Fruit fly (Drosophila melanogaster) whole organism, embryonic: Measurements from ENCODE around the gene slow.
A peak's percentile ranks its signal among the peaks of the same experiment; 100 is the strongest.

Experiments
- Atf6 ChIP-seq: fragments of 200-800 bp; sonication (Bioruptor generic); IDR thresholded peaks from 2 replicates; pipeline ENCODE4 v1.3.6; 2022; ENCODE audit warnings: missing biosample characterization, missing genetic modification characterization
- B-H1 ChIP-seq: fragments of 200-800 bp; sonication (Bioruptor generic); IDR thresholded peaks from 3 replicates; pipeline ENCODE4 v1.3.6; 2022; ENCODE audit warnings: missing biosample characterization, missing genetic modification characterization
- CG10565 ChIP-seq: fragments of 200-800 bp; sonication (Bioruptor generic); optimal IDR thresholded peaks from 3 replicates; lab custom pipeline; 2016; ENCODE audit warnings: missing biosample characterization, mild to moderate bottlenecking, missing genetic modification characterization
- CG10654 ChIP-seq: fragments of 200-800 bp; sonication (Bioruptor generic); optimal IDR thresholded peaks from 2 replicates; lab custom pipeline; 2016; ENCODE audit warnings: missing biosample characterization, missing genetic modification characterization
- CG11723 ChIP-seq: fragments of 200-800 bp; sonication (Bioruptor generic); optimal IDR thresholded peaks from 2 replicates; lab custom pipeline; 2017; ENCODE audit warnings: missing biosample characterization, mild to moderate bottlenecking, missing genetic modification characterization
- CG12071 ChIP-seq: fragments of 200-800 bp; sonication (Bioruptor generic); optimal IDR thresholded peaks from 3 replicates; lab custom pipeline; 2018; ENCODE audit warnings: missing biosample characterization, mild to moderate bottlenecking, missing genetic modification characterization
- CG12155 ChIP-seq: fragments of 200-800 bp; sonication (Bioruptor generic); optimal IDR thresholded peaks from 3 replicates; lab custom pipeline; 2016; ENCODE audit warnings: missing biosample characterization, missing genetic modification characterization
- CG1233 ChIP-seq: fragments of 200-800 bp; sonication (Bioruptor generic); optimal IDR thresholded peaks from 4 replicates; lab custom pipeline; 2018; ENCODE audit warnings: missing biosample characterization, mild to moderate bottlenecking, missing genetic modification characterization
- CG12744 ChIP-seq: fragments of 200-800 bp; sonication (Bioruptor generic); optimal IDR thresholded peaks from 2 replicates; lab custom pipeline; 2016; ENCODE audit warnings: missing biosample characterization, missing genetic modification characterization
- CG14441 ChIP-seq: fragments of 200-800 bp; sonication (Bioruptor generic); IDR thresholded peaks from 2 replicates; pipeline ENCODE4 v1.3.6; 2022; ENCODE audit warnings: missing biosample characterization, missing genetic modification characterization
- CG14860 ChIP-seq: fragments of 200-800 bp; sonication (Bioruptor generic); IDR thresholded peaks from 3 replicates; pipeline ENCODE4 v1.3.6; 2022; ENCODE audit warnings: missing biosample characterization, missing genetic modification characterization; ENCODE audit not compliant: partially characterized antibody
- CG15011 ChIP-seq: fragments of 200-800 bp; sonication (Bioruptor generic); optimal IDR thresholded peaks from 3 replicates; lab custom pipeline; 2018; ENCODE audit warnings: missing biosample characterization, mild to moderate bottlenecking, missing genetic modification characterization
- CG15073 ChIP-seq: fragments of 200-800 bp; sonication (Bioruptor generic); optimal IDR thresholded peaks from 2 replicates; lab custom pipeline; 2016; ENCODE audit warnings: missing biosample characterization, missing genetic modification characterization
- CG18764 ChIP-seq: fragments of 200-800 bp; sonication (Bioruptor generic); optimal IDR thresholded peaks from 3 replicates; lab custom pipeline; 2016; ENCODE audit warnings: missing biosample characterization, missing genetic modification characterization
- CG3407 ChIP-seq: fragments of 200-800 bp; sonication (Bioruptor generic); optimal IDR thresholded peaks from 2 replicates; lab custom pipeline; 2018; ENCODE audit warnings: missing biosample characterization, mild to moderate bottlenecking, missing genetic modification characterization
- CG43689 ChIP-seq: fragments of 200-800 bp; sonication (Bioruptor generic); IDR thresholded peaks from 2 replicates; pipeline ENCODE4 v1.3.6; 2022; ENCODE audit warnings: missing biosample characterization, missing genetic modification characterization
- CG4424 ChIP-seq: fragments of 200-800 bp; sonication (Bioruptor generic); optimal IDR thresholded peaks from 3 replicates; lab custom pipeline; 2016; ENCODE audit warnings: missing biosample characterization, missing genetic modification characterization
- CG4730 ChIP-seq: fragments of 200-800 bp; sonication (Bioruptor generic); IDR thresholded peaks from 2 replicates; pipeline ENCODE4 v1.3.6; 2022; ENCODE audit warnings: missing biosample characterization, missing genetic modification characterization
- CG6175 ChIP-seq: fragments of 200-800 bp; sonication (Bioruptor generic); IDR thresholded peaks from 3 replicates; pipeline ENCODE4 v1.3.6; 2022; ENCODE audit warnings: missing biosample characterization, missing genetic modification characterization
- CG6683 ChIP-seq: fragments of 200-800 bp; sonication (Bioruptor generic); optimal IDR thresholded peaks from 2 replicates; lab custom pipeline; 2017; ENCODE audit warnings: missing biosample characterization, mild to moderate bottlenecking, missing genetic modification characterization, missing genetic modification reagents
- CG7987 ChIP-seq: fragments of 200-800 bp; sonication (Bioruptor generic); optimal IDR thresholded peaks from 2 replicates; lab custom pipeline; 2018; ENCODE audit warnings: missing biosample characterization, mild to moderate bottlenecking, missing genetic modification characterization, moderate library complexity
- CG8765 ChIP-seq: fragments of 200-800 bp; sonication (Bioruptor generic); IDR thresholded peaks from 2 replicates; pipeline ENCODE4 v1.3.6; 2022; ENCODE audit warnings: missing biosample characterization, missing genetic modification characterization
- CG9876 ChIP-seq: fragments of 200-800 bp; sonication (Bioruptor generic); optimal IDR thresholded peaks from 2 replicates; lab custom pipeline; 2016; ENCODE audit warnings: missing biosample characterization, missing genetic modification characterization
- CG9932 ChIP-seq: fragments of 200-800 bp; sonication (Bioruptor generic); IDR thresholded peaks from 2 replicates; pipeline ENCODE4 v1.3.6; 2022; ENCODE audit warnings: missing biosample characterization, missing genetic modification characterization
- Chrac-16 ChIP-seq: fragments of 200-800 bp; sonication (Bioruptor generic); optimal IDR thresholded peaks from 3 replicates; lab custom pipeline; 2016; ENCODE audit warnings: missing biosample characterization, missing genetic modification characterization
- Elba2 ChIP-seq: fragments of 200-800 bp; sonication (Bioruptor generic); optimal IDR thresholded peaks from 3 replicates; lab custom pipeline; 2016; ENCODE audit warnings: missing biosample characterization, missing genetic modification characterization
- HmgD ChIP-seq: fragments of 200-800 bp; sonication (Bioruptor generic); optimal IDR thresholded peaks from 3 replicates; lab custom pipeline; 2016; ENCODE audit warnings: missing biosample characterization, missing genetic modification characterization
- Hr51 ChIP-seq, 2 experiments: fragments of 200-800 bp; sonication (Bioruptor generic); optimal IDR thresholded peaks; 2 replicates in 1 of 2; 3 replicates in 1 of 2; lab custom pipeline; 2016 to 2018; ENCODE audit warnings: missing biosample characterization in 2 of 2, missing genetic modification characterization in 2 of 2, mild to moderate bottlenecking in 1 of 2, moderate library complexity in 1 of 2
- Hsf ChIP-seq: fragments of 200-800 bp; sonication (Bioruptor generic); optimal IDR thresholded peaks from 3 replicates; lab custom pipeline; 2016; ENCODE audit warnings: missing biosample characterization, missing genetic modification characterization
- MESR4 ChIP-seq: fragments of 200-800 bp; sonication (Bioruptor generic); optimal IDR thresholded peaks from 2 replicates; lab custom pipeline; 2018; ENCODE audit warnings: missing biosample characterization, mild to moderate bottlenecking, missing genetic modification characterization, moderate library complexity
- MTF-1 ChIP-seq: fragments of 200-800 bp; sonication (Bioruptor generic); optimal IDR thresholded peaks from 2 replicates; lab custom pipeline; 2018; ENCODE audit warnings: missing biosample characterization, mild to moderate bottlenecking, missing genetic modification characterization, borderline replicate concordance
- Mad ChIP-seq: fragments of 200-800 bp; sonication (Bioruptor generic); optimal IDR thresholded peaks from 2 replicates; lab custom pipeline; 2016; ENCODE audit warnings: missing biosample characterization, missing genetic modification characterization
- Meics ChIP-seq: fragments of 200-800 bp; sonication (Bioruptor generic); optimal IDR thresholded peaks from 2 replicates; lab custom pipeline; 2017; ENCODE audit warnings: missing biosample characterization, mild to moderate bottlenecking, missing genetic modification characterization
- Opbp ChIP-seq: fragments of 200-800 bp; sonication (Bioruptor generic); IDR thresholded peaks from 3 replicates; pipeline ENCODE4 v1.3.6; 2022; ENCODE audit warnings: missing biosample characterization, missing genetic modification characterization; ENCODE audit not compliant: partially characterized antibody
- Ravus ChIP-seq: fragments of 200-800 bp; sonication (Bioruptor generic); IDR thresholded peaks from 2 replicates; pipeline ENCODE4 v1.3.6; 2022; ENCODE audit warnings: missing biosample characterization, missing genetic modification characterization
- Taf1 ChIP-seq: fragments of 200-800 bp; sonication (Bioruptor generic); IDR thresholded peaks from 2 replicates; pipeline ENCODE4 v1.3.6; 2022; ENCODE audit warnings: missing biosample characterization, missing genetic modification characterization
- Xbp1 ChIP-seq: fragments of 200-800 bp; sonication (Bioruptor generic); optimal IDR thresholded peaks from 3 replicates; lab custom pipeline; 2016; ENCODE audit warnings: missing biosample characterization, mild to moderate bottlenecking, missing genetic modification characterization
- bsh ChIP-seq, 2 experiments: fragments of 200-800 bp; sonication (Bioruptor generic); optimal IDR thresholded peaks; 2 replicates each; lab custom pipeline; 2017 to 2018; ENCODE audit warnings: mild to moderate bottlenecking in 2 of 2, missing biosample characterization in 2 of 2, missing genetic modification characterization in 2 of 2, moderate library complexity in 1 of 2
- cad ChIP-seq: fragments of >200 bp; optimal IDR thresholded peaks from 2 replicates; lab custom pipeline; 2017; ENCODE audit warnings: missing biosample characterization, missing genetic modification characterization
- fd102C ChIP-seq: fragments of 200-800 bp; sonication (Bioruptor generic); optimal IDR thresholded peaks from 2 replicates; lab custom pipeline; 2018; ENCODE audit warnings: missing biosample characterization, mild to moderate bottlenecking, missing genetic modification characterization, moderate library complexity
- hth ChIP-seq: fragments of >200 bp; optimal IDR thresholded peaks from 2 replicates; lab custom pipeline; 2017; ENCODE audit warnings: inconsistent platforms
- inv ChIP-seq: fragments of 200-800 bp; sonication (Bioruptor generic); IDR thresholded peaks from 2 replicates; pipeline ENCODE4 v1.3.6; 2022; ENCODE audit warnings: missing biosample characterization, missing genetic modification characterization; ENCODE audit not compliant: partially characterized antibody
- lilli ChIP-seq: fragments of 200-800 bp; sonication (Bioruptor generic); optimal IDR thresholded peaks from 3 replicates; lab custom pipeline; 2016; ENCODE audit warnings: missing biosample characterization, missing genetic modification characterization
- lmd ChIP-seq: fragments of 200-800 bp; sonication (Bioruptor generic); IDR thresholded peaks from 2 replicates; pipeline ENCODE4 v1.3.6; 2022; ENCODE audit warnings: missing biosample characterization, missing genetic modification characterization
- pfk ChIP-seq: fragments of 200-800 bp; sonication (Bioruptor generic); optimal IDR thresholded peaks from 2 replicates; lab custom pipeline; 2018; ENCODE audit warnings: missing biosample characterization, mild to moderate bottlenecking, missing genetic modification characterization, moderate library complexity
- pita ChIP-seq: fragments of 200-800 bp; sonication (Bioruptor generic); optimal IDR thresholded peaks from 2 replicates; lab custom pipeline; 2017; ENCODE audit warnings: missing biosample characterization, mild to moderate bottlenecking, missing genetic modification characterization
- rib ChIP-seq: fragments of 200-800 bp; sonication (Bioruptor generic); IDR thresholded peaks from 2 replicates; pipeline ENCODE4 v1.3.6; 2022; ENCODE audit warnings: missing biosample characterization, missing genetic modification characterization
- row ChIP-seq: fragments of 200-800 bp; sonication (Bioruptor generic); IDR thresholded peaks from 3 replicates; pipeline ENCODE4 v1.3.6; 2022; ENCODE audit warnings: missing biosample characterization, missing genetic modification characterization
- tin ChIP-seq: fragments of 200-800 bp; sonication (Bioruptor generic); optimal IDR thresholded peaks from 3 replicates; lab custom pipeline; 2016; ENCODE audit warnings: missing biosample characterization, missing genetic modification characterization
- tna ChIP-seq: fragments of 200-800 bp; sonication (Bioruptor generic); IDR thresholded peaks from 2 replicates; pipeline ENCODE4 v1.3.6; 2022; ENCODE audit warnings: missing biosample characterization, missing genetic modification characterization; ENCODE audit not compliant: partially characterized antibody
- vnd ChIP-seq: fragments of 200-800 bp; sonication (Bioruptor generic); IDR thresholded peaks from 3 replicates; pipeline ENCODE4 v1.3.6; 2022; ENCODE audit warnings: missing biosample characterization, missing genetic modification characterization; ENCODE audit not compliant: partially characterized antibody
- zfh1 ChIP-seq: fragments of 200-800 bp; sonication (Bioruptor generic); IDR thresholded peaks from 3 replicates; pipeline ENCODE4 v1.3.6; 2022; ENCODE audit warnings: missing biosample characterization, missing genetic modification characterization

The slow gene

DNA sequence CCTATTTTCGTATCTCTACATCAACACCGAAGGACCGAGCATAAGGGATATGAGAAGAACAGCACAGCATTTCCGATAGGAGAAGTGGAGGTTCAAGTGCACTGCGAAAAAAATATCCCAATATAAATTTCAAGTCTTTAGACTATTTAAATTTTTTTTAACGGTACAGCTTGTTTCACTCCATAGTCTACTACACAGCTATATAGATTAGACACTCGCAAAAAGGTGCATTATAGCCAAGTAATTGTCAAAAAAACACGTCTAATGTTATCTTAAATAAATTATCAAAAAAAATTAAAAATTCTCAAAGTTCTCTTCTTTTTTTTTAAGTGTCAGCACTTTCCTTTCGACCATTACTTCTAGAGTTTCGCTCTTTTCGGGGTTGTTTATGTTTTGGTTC is 5.3 kb upstream of the slow start (continued):
- no peak for TF ChIP-seq HmgD (GFP tag; lab: Kevin White, UChicago)
- no peak for TF ChIP-seq vnd
- TF ChIP-seq Hr51 (GFP tag; optimal IDR thresholded peaks at IDR 0.05; lab: Kevin White, UChicago), result peak; percentile 27 to 70
- no peak for TF ChIP-seq CG9876
- no peak for TF ChIP-seq Mad (GFP tag; lab: Kevin White, UChicago)
- no peak for TF ChIP-seq pfk
- peak; percentile 72 for TF ChIP-seq Meics (GFP tag; lab: Kevin White, UChicago)
- TF ChIP-seq cad (GFP tag; lab: Kevin White, UChicago), result no peak
- no peak for TF ChIP-seq Elba2 (GFP tag; lab: Kevin White, UChicago)
- no peak for TF ChIP-seq MTF-1
- no peak for TF ChIP-seq rib (GFP tag; lab: Robert Waterston, UW)
- no peak for TF ChIP-seq CG1233 (GFP tag; lab: Kevin White, UChicago)
- TF ChIP-seq CG43689, result no peak
- TF ChIP-seq CG8765 (GFP tag; lab: Robert Waterston, UW), result no peak
- TF ChIP-seq CG10654, result peak; percentile 11
- TF ChIP-seq lilli (GFP tag; lab: Kevin White, UChicago), result peak; percentile 74
- no peak for TF ChIP-seq CG15073 (GFP tag; lab: Kevin White, UChicago)
- no peak; the same call in 1 of the 2 replicates for TF ChIP-seq Ravus (GFP tag; lab: Robert Waterston, UW)
- TF ChIP-seq fd102C (GFP tag; lab: Kevin White, UChicago), result no peak
- TF ChIP-seq CG4424 (GFP tag; lab: Kevin White, UChicago), result peak; percentile 41
- TF ChIP-seq CG12155 (GFP tag; lab: Kevin White, UChicago), result peak; percentile 35
- no peak for TF ChIP-seq B-H1 (GFP tag; lab: Robert Waterston, UW)
- TF ChIP-seq CG6683, result peak; percentile 30
- no peak for TF ChIP-seq hth (lab: Kevin White, UChicago)
- TF ChIP-seq CG15011 (GFP tag; lab: Kevin White, UChicago), result peak; percentile 11
- TF ChIP-seq pita (GFP tag; lab: Kevin White, UChicago), result no peak
- TF ChIP-seq Chrac-16 (GFP tag; lab: Kevin White, UChicago), result peak; percentile 21
- peak; percentile 62 for TF ChIP-seq CG14441 (GFP tag; lab: Robert Waterston, UW)
- TF ChIP-seq CG11723, result no peak
- no peak for TF ChIP-seq tna
- TF ChIP-seq bsh (GFP tag; optimal IDR thresholded peaks at IDR 0.05; lab: Kevin White, UChicago), result peak in 1 of 2 experiments; percentile 41
- peak; percentile 41 for TF ChIP-seq Xbp1 (GFP tag; lab: Kevin White, UChicago)
- TF ChIP-seq CG12744, result no peak
- peak; percentile 38; the same call in 1 of the 2 replicates for TF ChIP-seq Taf1 (GFP tag; lab: Robert Waterston, UW)
- TF ChIP-seq CG18764 (GFP tag; lab: Kevin White, UChicago), result no peak
- peak; percentile 80 for TF ChIP-seq row (GFP tag; lab: Robert Waterston, UW)
- peak; percentile 69 for TF ChIP-seq lmd (GFP tag; lab: Robert Waterston, UW)
- peak; percentile 35 for TF ChIP-seq tin (GFP tag; lab: Kevin White, UChicago)
- TF ChIP-seq CG3407 (GFP tag; lab: Kevin White, UChicago), result no peak
- TF ChIP-seq CG14860 (GFP tag; lab: Robert Waterston, UW), result no peak
- no peak for TF ChIP-seq CG4730 (GFP tag; lab: Robert Waterston, UW)
- TF ChIP-seq CG6175 (GFP tag; lab: Robert Waterston, UW), result no peak
- no peak for TF ChIP-seq MESR4 (GFP tag; lab: Kevin White, UChicago)
- TF ChIP-seq Atf6 (GFP tag; lab: Robert Waterston, UW), result peak; percentile 60; the same call in 1 of the 2 replicates
- no peak for TF ChIP-seq Opbp
- peak; percentile 52 for TF ChIP-seq Hsf
- no peak; the same call in 2 of the 3 replicates for TF ChIP-seq zfh1 (GFP tag; lab: Robert Waterston, UW)
- TF ChIP-seq inv (GFP tag; lab: Robert Waterston, UW), result no peak
- no peak for TF ChIP-seq CG12071 (GFP tag; lab: Kevin White, UChicago)
- no peak for TF ChIP-seq CG10565 (GFP tag; lab: Kevin White, UChicago)
- no peak for TF ChIP-seq CG7987 (GFP tag; lab: Kevin White, UChicago)
- TF ChIP-seq CG9932, result peak; percentile 38
